Fruit fly (Drosophila melanogaster): ENCODE results near the gene CG33303.
A peak's percentile ranks its signal among the peaks of the same experiment; 100 is the strongest.

Gene CG33303

dm6 chr2L:10408122-10408576 lies 32.6 kb upstream of the CG33303 start, which contains the start of the genes Ip259 and RpS27A (continued):
- TF ChIP-seq lola (GFP tag; optimal IDR thresholded peaks at IDR 0.05) (peak in 1 of 3 experiments; percentile 36), ewg (GFP tag; optimal IDR thresholded peaks at IDR 0.05) (peak; percentile 64), cad (GFP tag; optimal IDR thresholded peaks at IDR 0.05) (no peak), CG9876 (GFP tag; optimal IDR thresholded peaks at IDR 0.05) (peak; percentile 84), fd102C (GFP tag; optimal IDR thresholded peaks at IDR 0.05) (peak; percentile 2), seq (GFP tag; IDR thresholded peaks at IDR 0.05) (peak; percentile 74), gro (GFP tag; optimal IDR thresholded peaks at IDR 0.05) (peak; percentile 61), CG6254 (GFP tag; optimal IDR thresholded peaks at IDR 0.05) (peak; percentile 18), CG7372 (GFP tag; IDR thresholded peaks at IDR 0.05) (peak; percentile 63; the same call in 1 of the 2 replicates), CG17186 (GFP tag; optimal IDR thresholded peaks at IDR 0.05) (peak; percentile 41), Sry-δ (GFP tag; optimal IDR thresholded peaks at IDR 0.05) (peak; percentile 50), CG15269 (tag; optimal IDR thresholded peaks at IDR 0.05) (no peak), mld (GFP tag; IDR thresholded peaks at IDR 0.05; ENCODE audit: partially characterized antibody) (no peak), Ada2b (GFP tag; IDR thresholded peaks at IDR 0.05) (no peak; the same call in 1 of the 2 replicates), CG12104 (GFP tag; optimal IDR thresholded peaks at IDR 0.05) (peak; percentile 85), unc-4 (GFP tag; IDR thresholded peaks at IDR 0.05; ENCODE audit: partially characterized antibody) (no peak), CG7556 (GFP tag; optimal IDR thresholded peaks at IDR 0.05) (no peak), CG7987 (GFP tag; optimal IDR thresholded peaks at IDR 0.05) (peak; percentile 91), CG10209 (GFP tag; optimal IDR thresholded peaks at IDR 0.05) (peak; percentile 80), mirr (GFP tag; optimal IDR thresholded peaks at IDR 0.05) (peak; percentile 79), slbo (GFP tag; IDR thresholded peaks at IDR 0.05) (peak; percentile 72), CG4360 (GFP tag; IDR thresholded peaks at IDR 0.05) (0 out of 2 replicates have a peak, but pooled peaks have one; percentile 40), ro (GFP tag; IDR thresholded peaks at IDR 0.05) (no peak), CG8388 (GFP tag; optimal IDR thresholded peaks at IDR 0.05) (peak; percentile 53), NC2β (GFP tag; optimal IDR thresholded peaks at IDR 0.05) (peak; percentile 96), dan (GFP tag; IDR thresholded peaks at IDR 0.05) (no peak), Antp (GFP tag; optimal IDR thresholded peaks at IDR 0.05) (peak; percentile 61), sens (GFP tag) (peak; percentile 74), CG10366 (GFP tag; IDR thresholded peaks at IDR 0.05) (no peak; the same call in 1 of the 2 replicates), lov (optimal IDR thresholded peaks at IDR 0.05) (no peak), lov (GFP tag; IDR thresholded peaks at IDR 0.05) (peak; percentile 93), Taf1 (GFP tag; IDR thresholded peaks at IDR 0.05) (no peak), CG6683 (GFP tag; optimal IDR thresholded peaks at IDR 0.05) (peak; percentile 51), CG33557 (GFP tag; optimal IDR thresholded peaks at IDR 0.05) (peak; percentile 69), CG2202 (tag; optimal IDR thresholded peaks at IDR 0.05) (peak; percentile 57), CG2116 (GFP tag; optimal IDR thresholded peaks at IDR 0.05) (peak; percentile 98), Fer3 (tag; optimal IDR thresholded peaks at IDR 0.05) (peak; percentile 85), cato (GFP tag; optimal IDR thresholded peaks at IDR 0.05; ENCODE audit: borderline replicate concordance) (peak; percentile 36), CG11398 (GFP tag; optimal IDR thresholded peaks at IDR 0.05) (peak; percentile 67), CG7271 (tag; optimal IDR thresholded peaks at IDR 0.05) (peak; percentile 82), CG42726 (GFP tag; IDR thresholded peaks at IDR 0.05; ENCODE audit: partially characterized antibody) (peak; percentile 30; the same call in 1 of the 2 replicates), stc (GFP tag; IDR thresholded peaks at IDR 0.05) (peak; percentile 75), CG2889 (GFP tag; IDR thresholded peaks at IDR 0.05) (peak; percentile 38; the same call in 1 of the 3 replicates), ac (GFP tag; optimal IDR thresholded peaks at IDR 0.05) (peak; percentile 62), klu (GFP tag; IDR thresholded peaks at IDR 0.05) (no peak), CG10431 (GFP tag; optimal IDR thresholded peaks at IDR 0.05) (peak; percentile 63), GATAe (GFP tag; conservative IDR thresholded peaks at IDR 0.05) (no peak), tin (GFP tag; optimal IDR thresholded peaks at IDR 0.05) (peak; percentile 63), al (GFP tag; IDR thresholded peaks at IDR 0.05) (peak; percentile 56), br (optimal IDR thresholded peaks at IDR 0.05) (no peak), Neu2 (GFP tag; optimal IDR thresholded peaks at IDR 0.05; ENCODE audit: borderline replicate concordance) (no peak)

Measured in whole organism, embryonic.